Fruit fly (Drosophila melanogaster): Measurements from ENCODE around the gene CG34279.

Gene CG34279

DNA sequence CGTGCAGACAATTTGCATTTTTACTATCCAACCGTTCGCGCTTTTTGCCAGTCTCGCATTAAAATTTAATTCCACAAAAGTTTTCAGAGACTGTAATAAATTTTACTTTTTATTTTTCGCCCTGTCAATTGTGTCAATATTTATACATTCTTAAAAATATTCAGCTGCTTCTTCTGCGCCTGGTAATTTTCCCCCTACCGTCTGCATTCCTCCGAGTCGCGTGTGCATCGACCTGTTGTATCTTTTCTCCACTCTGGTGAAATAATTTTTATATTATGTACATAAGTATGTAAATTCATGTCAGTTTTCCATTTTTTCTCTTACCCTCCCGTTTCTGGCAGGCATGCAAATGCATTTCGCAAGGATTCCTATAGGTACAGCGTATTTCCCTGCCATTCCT, at the start of gene CG34279:
CG34279 (minus strand) TSS at position 101 of the 400 bp plus-strand sequence.
- TF ChIP-seq Myc (optimal IDR thresholded peaks at IDR 0.05) (no peak), h (optimal IDR thresholded peaks at IDR 0.05) (no peak), insv (optimal IDR thresholded peaks at IDR 0.05) (no peak), psq (optimal IDR thresholded peaks at IDR 0.05) (no peak), ttk (optimal IDR thresholded peaks at IDR 0.05) (no peak), Sin3A (optimal IDR thresholded peaks at IDR 0.05) (no peak)

DNA sequence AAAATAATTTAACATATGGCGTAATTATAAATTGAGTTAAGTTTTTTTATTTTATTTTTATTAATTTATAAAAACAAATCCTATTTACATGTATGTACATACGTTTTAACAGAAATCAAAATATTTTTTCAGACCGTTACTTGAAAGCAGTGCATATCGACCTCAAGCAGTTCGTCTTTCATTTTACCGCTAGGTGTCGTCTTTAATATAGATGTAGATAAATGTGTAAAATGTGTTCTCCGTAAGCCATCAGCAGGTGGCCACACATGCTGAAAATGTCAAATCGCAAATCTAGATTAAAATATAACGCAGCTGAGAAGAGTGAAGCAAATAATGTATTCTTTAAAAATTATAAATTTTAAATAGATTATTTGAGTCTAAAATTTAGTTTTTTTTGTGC, 46.3 kb upstream of the CG34279 start:
- TF ChIP-seq Sin3A (optimal IDR thresholded peaks at IDR 0.05), result no peak
- TF ChIP-seq Myc (optimal IDR thresholded peaks at IDR 0.05), result no peak
- TF ChIP-seq insv (optimal IDR thresholded peaks at IDR 0.05), result no peak
- no peak for TF ChIP-seq ttk (optimal IDR thresholded peaks at IDR 0.05)
- no peak for TF ChIP-seq h (optimal IDR thresholded peaks at IDR 0.05)
- no peak for TF ChIP-seq psq (optimal IDR thresholded peaks at IDR 0.05)

DNA sequence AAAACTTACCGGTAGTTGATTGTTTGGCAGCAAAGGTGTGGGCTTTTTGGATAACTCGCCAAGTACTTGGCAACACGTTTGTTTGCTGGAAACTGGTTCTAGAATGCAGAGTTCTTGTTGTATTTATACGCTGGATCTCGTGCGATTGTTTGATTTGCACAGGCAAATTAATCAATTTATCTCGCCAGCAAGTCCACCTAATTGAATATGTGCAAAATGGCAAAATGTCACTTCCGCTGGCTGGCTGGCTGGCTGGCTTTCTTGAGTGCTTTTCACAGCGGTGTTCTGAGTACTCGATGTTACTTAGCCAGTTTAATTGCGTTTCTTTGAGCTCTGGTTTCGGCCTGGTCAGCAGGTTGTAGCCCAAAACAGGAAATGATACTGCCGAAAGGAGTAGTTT, 45.7 kb upstream of the CG34279 start, which contains the start of gene Eh:
Eh (minus strand) TSS at position 101 of the 400 bp plus-strand sequence.
- TF ChIP-seq ttk (optimal IDR thresholded peaks at IDR 0.05) (no peak), psq (optimal IDR thresholded peaks at IDR 0.05) (no peak), h (optimal IDR thresholded peaks at IDR 0.05) (no peak), Myc (optimal IDR thresholded peaks at IDR 0.05) (no peak), Sin3A (optimal IDR thresholded peaks at IDR 0.05) (no peak), insv (optimal IDR thresholded peaks at IDR 0.05) (no peak)

DNA sequence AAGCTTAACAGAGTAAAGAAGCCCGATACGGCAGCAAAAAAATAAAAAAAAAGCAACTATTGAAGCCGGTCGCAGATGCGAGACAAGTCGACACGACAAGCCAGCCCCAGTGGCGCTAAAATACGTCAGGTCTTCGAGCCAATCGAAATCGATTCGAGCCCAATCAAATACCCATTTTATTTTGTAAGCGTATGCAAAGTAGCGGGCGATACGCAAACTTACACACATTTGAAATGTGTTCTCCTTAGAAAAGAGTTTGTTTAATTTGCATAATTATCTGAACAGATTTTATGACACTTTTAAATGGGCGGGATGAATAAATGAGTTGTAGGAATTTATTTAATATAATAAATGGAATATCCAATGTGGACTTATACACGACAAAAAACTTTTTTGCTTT, 44.5 kb upstream of the CG34279 start:
- TF ChIP-seq Myc (optimal IDR thresholded peaks at IDR 0.05) (no peak), psq (optimal IDR thresholded peaks at IDR 0.05) (no peak), h (optimal IDR thresholded peaks at IDR 0.05) (no peak), insv (optimal IDR thresholded peaks at IDR 0.05) (no peak), ttk (optimal IDR thresholded peaks at IDR 0.05) (no peak), Sin3A (optimal IDR thresholded peaks at IDR 0.05) (no peak)

DNA sequence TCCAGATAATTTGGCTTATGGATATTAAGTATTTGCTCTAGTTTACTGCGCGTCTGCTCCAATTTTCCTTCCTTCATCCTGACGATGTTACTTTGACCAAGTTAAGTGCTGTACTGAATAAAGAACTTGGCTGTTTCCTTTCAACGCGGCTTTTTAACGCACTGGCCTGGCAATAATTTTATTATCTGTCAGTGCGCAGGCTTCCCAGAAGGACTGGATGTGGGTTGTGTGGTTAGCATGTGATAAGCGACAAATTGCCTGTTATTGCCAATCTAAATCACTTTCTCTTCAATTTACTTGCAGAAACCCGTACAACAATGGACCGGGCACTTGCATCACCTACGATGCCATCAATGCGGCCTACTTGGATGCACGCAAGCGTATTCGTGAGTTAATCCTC, 37.5 kb upstream of the CG34279 start, which contains the start of gene CG14331:
CG14331 (minus strand) TSS at position 101 of the 400 bp plus-strand sequence.
- no peak for TF ChIP-seq Sin3A (optimal IDR thresholded peaks at IDR 0.05)
- TF ChIP-seq Myc (optimal IDR thresholded peaks at IDR 0.05), result no peak
- TF ChIP-seq insv (optimal IDR thresholded peaks at IDR 0.05), result no peak
- TF ChIP-seq h (optimal IDR thresholded peaks at IDR 0.05), result no peak
- no peak for TF ChIP-seq psq (optimal IDR thresholded peaks at IDR 0.05)
- no peak for TF ChIP-seq ttk (optimal IDR thresholded peaks at IDR 0.05)

DNA sequence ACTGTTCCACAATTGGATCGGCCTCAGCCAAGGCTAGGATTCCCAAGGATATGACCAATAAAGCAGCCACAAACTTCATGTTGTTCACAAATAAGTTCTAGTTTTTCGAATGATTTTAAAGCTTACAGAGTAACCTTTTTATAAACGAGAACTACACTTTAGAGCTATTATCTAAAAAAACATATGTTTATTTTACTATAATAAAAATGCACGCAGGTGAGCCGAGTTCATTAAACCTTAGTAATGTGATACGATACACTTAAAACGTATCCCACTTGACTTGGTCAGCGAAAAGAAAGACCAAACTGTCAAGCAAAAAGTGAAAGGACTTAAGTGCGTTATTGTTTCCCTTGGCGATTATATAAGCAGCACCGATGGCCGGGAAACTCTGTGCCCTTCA, 31.2 kb upstream of the CG34279 start, which contains the start of gene CG44090:
CG44090 (minus strand) TSS at position 101 of the 400 bp plus-strand sequence.
- TF ChIP-seq Myc (optimal IDR thresholded peaks at IDR 0.05), result no peak
- TF ChIP-seq Sin3A (optimal IDR thresholded peaks at IDR 0.05), result no peak
- TF ChIP-seq psq (optimal IDR thresholded peaks at IDR 0.05), result no peak
- TF ChIP-seq ttk (optimal IDR thresholded peaks at IDR 0.05), result no peak
- no peak for TF ChIP-seq insv (optimal IDR thresholded peaks at IDR 0.05)
- TF ChIP-seq h (optimal IDR thresholded peaks at IDR 0.05), result no peak

DNA sequence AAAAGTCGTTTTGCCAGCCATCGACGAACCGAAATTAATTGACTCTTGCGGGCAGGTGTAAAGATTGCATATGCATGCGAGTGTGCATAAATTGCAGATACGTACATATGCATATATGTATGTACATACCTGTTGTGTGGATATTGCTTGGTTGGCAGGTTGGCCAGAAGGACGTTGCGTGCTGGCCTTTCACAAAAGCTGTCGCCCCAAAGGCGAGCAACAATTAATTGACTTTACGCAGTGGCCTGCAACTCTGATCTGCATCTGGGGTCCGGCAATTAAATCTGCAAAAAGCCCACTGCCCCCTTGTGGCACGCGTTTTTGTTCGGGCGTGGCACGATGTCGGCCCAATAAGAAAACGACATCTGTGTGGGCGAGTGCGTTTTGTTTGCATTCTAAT, 30.0 kb upstream of the CG34279 start:
- no peak for TF ChIP-seq Myc (optimal IDR thresholded peaks at IDR 0.05)
- no peak for TF ChIP-seq Sin3A (optimal IDR thresholded peaks at IDR 0.05)
- no peak for TF ChIP-seq h (optimal IDR thresholded peaks at IDR 0.05)
- TF ChIP-seq ttk (optimal IDR thresholded peaks at IDR 0.05), result no peak
- no peak for TF ChIP-seq psq (optimal IDR thresholded peaks at IDR 0.05)
- TF ChIP-seq insv (optimal IDR thresholded peaks at IDR 0.05), result no peak

DNA sequence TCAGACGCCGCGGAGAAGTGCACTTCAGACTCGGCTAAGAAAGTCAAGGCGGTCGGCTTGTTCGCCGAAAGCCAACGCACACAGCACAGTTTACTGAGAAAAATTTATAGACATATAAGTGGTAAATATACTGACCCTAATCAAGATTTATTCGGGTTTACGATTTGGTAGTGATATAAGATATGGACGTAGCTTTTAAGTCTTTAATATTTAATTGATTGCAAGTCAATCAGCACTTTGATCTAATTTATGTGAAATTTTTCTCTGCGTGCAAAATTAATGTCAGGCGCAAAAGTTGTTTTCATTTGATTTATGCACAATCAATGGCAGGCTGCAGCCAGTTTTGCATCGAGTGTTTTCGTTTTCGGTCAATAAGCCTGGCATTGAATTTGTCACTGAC, 27.4 kb upstream of the CG34279 start:
- TF ChIP-seq psq (optimal IDR thresholded peaks at IDR 0.05) (no peak), h (optimal IDR thresholded peaks at IDR 0.05) (no peak), ttk (optimal IDR thresholded peaks at IDR 0.05) (no peak), Myc (optimal IDR thresholded peaks at IDR 0.05) (no peak), Sin3A (optimal IDR thresholded peaks at IDR 0.05) (no peak), insv (optimal IDR thresholded peaks at IDR 0.05) (no peak)

DNA sequence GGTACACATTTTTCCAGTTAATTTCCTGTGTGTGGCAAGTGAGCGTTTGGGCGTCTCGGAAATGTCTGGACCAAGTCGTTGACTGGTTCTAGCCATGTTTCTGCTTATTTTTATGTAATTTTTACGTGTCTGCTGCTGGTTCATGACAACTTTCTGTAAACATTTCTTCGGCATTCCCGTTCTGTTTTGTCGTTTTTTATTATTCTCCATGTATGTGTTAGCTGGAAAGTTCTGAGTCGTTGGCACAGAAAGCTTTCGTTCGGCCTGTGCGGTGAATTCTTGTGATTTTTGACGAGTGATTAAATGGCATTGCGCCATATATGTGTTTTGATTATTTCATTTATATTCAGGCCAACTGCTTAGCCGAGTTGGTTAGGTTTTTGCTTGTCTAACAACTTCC, 23.2 kb upstream of the CG34279 start:
- TF ChIP-seq psq (optimal IDR thresholded peaks at IDR 0.05) (no peak), Sin3A (optimal IDR thresholded peaks at IDR 0.05) (no peak), Myc (optimal IDR thresholded peaks at IDR 0.05) (no peak), ttk (optimal IDR thresholded peaks at IDR 0.05) (no peak), h (optimal IDR thresholded peaks at IDR 0.05) (no peak), insv (optimal IDR thresholded peaks at IDR 0.05) (no peak)

DNA sequence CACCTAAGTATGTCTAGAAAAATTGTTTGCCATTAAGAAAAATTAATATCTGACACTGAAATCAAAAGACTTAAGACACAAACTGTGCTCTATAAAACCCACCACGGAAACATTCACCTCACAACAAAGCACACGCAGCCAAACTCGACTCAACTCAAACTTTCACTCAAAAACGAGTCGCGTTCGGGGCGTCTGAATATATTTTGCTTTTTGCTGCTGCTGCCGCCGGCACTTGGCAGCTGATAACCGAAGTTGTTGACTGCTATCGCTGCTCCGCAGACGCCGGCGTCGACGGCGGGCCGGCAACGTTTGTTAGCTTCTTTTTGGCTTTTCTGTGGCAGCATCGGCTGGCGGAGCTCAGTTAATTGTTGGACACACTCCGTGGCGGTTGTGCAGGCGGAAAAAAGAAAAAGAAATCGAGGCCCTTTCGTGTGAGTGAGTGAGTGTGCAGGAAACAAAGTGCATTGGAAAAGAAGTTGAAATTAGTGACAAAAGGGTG, 22.4 kb upstream of the CG34279 start, which contains the start of gene cysu:
cysu (plus strand) TSS at position 352 of the 499 bp plus-strand sequence.
- no peak for TF ChIP-seq ttk (optimal IDR thresholded peaks at IDR 0.05)
- no peak for TF ChIP-seq insv (optimal IDR thresholded peaks at IDR 0.05)

DNA sequence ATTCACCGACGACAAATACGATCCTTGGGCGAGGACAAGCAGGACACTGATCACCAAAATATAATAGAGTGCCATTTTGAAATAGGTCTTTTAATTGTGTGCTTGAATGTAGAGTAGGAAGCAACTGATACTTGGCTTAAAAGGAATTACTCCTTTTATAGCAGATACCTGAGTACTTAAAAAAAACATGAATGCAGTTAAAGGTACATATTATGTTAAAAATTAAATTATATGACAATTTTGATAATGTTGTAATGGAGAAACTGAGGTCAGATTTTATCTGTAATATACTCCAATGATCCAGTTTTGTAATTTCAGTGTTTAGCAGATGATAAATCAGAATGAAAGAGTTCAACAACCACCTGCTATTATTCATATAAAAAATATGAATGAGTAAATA, 19.0 kb upstream of the CG34279 start, which contains the start of gene CG14332:
CG14332 (minus strand) TSS at position 101 of the 400 bp plus-strand sequence.
- TF ChIP-seq insv (optimal IDR thresholded peaks at IDR 0.05), result no peak
- TF ChIP-seq h (optimal IDR thresholded peaks at IDR 0.05), result no peak
- TF ChIP-seq Sin3A (optimal IDR thresholded peaks at IDR 0.05), result no peak
- no peak for TF ChIP-seq psq (optimal IDR thresholded peaks at IDR 0.05)
- TF ChIP-seq ttk (optimal IDR thresholded peaks at IDR 0.05), result no peak
- TF ChIP-seq Myc (optimal IDR thresholded peaks at IDR 0.05), result no peak

DNA sequence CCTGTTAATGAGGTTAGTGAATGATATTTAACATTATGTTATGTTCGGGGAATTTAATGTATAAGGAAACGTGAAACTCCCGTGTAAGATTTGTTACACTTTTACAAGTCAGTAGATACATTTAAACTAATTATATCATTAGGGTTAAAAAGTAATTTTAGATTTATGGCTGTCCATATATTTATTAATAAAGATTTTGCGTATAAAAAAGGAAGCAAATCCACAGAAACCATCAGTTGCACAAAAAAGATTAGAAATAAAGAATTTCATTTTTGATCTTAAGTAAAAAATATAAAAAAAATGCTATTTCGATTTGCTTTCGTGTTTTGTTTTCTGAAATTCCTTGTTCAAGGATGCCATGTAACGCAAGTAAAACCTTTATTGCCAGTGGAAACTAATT, 17.2 kb upstream of the CG34279 start, which contains the start of gene CG42835:
CG42835 (plus strand) TSS at position 301 of the 400 bp plus-strand sequence.
- no peak for TF ChIP-seq Sin3A (optimal IDR thresholded peaks at IDR 0.05)
- TF ChIP-seq ttk (optimal IDR thresholded peaks at IDR 0.05), result no peak
- TF ChIP-seq Myc (optimal IDR thresholded peaks at IDR 0.05), result no peak

DNA sequence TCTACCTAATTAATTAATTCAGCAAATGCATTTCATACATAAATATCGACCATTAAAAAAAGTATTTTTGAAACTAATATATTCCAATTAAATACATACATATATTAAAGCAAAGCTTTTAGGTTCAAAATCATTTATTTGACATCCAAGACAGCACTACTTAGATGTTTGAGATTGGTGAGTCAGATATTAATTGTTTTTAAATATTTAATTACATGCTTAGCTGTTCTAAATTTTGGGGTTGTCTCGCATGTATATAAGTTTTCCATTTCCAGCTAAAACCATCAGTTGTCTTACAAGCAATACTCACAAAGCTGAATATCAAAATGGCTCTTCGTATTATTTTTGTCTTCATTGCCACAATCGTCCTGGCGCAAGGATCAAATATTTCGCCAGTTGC, 15.4 kb upstream of the CG34279 start, which contains the start of gene CG42834:
CG42834 (plus strand) TSS at position 301 of the 400 bp plus-strand sequence.
- TF ChIP-seq Sin3A (optimal IDR thresholded peaks at IDR 0.05) (no peak), h (optimal IDR thresholded peaks at IDR 0.05) (no peak), psq (optimal IDR thresholded peaks at IDR 0.05) (no peak), Myc (optimal IDR thresholded peaks at IDR 0.05) (no peak), insv (optimal IDR thresholded peaks at IDR 0.05) (no peak), ttk (optimal IDR thresholded peaks at IDR 0.05) (no peak)
